Fruit fly (Drosophila melanogaster) Kc167 (cell line): ENCODE results near the gene Sec15.

Experiments
- Myc ChIP-seq: fragments of >200 bp; optimal IDR thresholded peaks from 2 replicates; lab custom pipeline; 2017; ENCODE audit warnings: missing external identifiers
- Sin3A ChIP-seq: fragments of >200 bp; optimal IDR thresholded peaks from 2 replicates; lab custom pipeline; 2018; ENCODE audit warnings: missing external identifiers
- psq ChIP-seq: fragments of >200 bp; optimal IDR thresholded peaks from 2 replicates; lab custom pipeline; 2017; ENCODE audit warnings: missing external identifiers
- ttk ChIP-seq: sonication (Bioruptor generic); optimal IDR thresholded peaks from 2 replicates; lab custom pipeline; 2017; ENCODE audit warnings: missing external identifiers

DNA sequence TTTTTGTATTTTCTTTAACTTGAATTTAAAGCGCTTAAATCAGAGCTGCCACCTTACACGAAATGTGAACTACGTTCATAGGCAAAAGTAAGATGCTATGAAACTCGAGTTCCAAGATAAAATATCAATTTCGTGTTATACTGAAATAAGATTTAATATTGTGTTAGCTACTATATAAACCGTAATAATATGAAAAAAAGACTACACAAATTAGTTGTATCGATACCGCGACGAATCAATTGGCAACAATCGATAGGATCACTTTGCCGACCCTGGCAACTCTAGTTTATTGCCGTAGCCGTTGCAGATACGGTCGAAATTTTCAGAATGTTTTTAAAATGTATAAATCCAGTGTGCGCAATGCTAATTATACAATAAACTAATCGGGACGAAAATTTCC, 32.7 kb upstream of the Sec15 start, which contains the start of gene SNF4Agamma:
- TF ChIP-seq Myc (lab: Kevin White, UChicago) (no peak), ttk (no peak), Sin3A (lab: Kevin White, UChicago) (no peak), psq (no peak)
